Fruit fly (Drosophila melanogaster): ENCODE results near the gene Pgk.

Pgk gene

DNA sequence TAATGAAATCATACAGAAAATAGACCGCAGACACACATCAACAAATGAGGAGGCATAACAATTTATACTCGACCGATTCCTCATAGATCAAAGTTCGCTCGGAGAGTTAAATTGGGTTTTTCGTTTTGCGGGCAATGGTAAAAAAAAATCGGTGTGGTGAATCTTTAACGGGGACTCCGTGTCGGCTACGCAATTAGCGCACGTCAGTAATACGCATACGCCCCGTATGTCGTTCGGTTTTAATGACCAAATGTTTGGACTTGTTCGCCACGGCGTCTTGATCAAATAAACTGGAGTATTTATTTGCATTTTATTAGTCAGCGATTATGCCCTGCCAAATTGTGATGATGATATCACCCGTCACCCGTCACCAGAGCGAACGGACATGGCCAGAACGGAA is 22.1 kb downstream of the Pgk start:
- TF ChIP-seq Optix (GFP tag; IDR thresholded peaks at IDR 0.05) (no peak), CG8924 (tag; optimal IDR thresholded peaks at IDR 0.05) (no peak), PHDP (tag; optimal IDR thresholded peaks at IDR 0.05) (no peak), CG11696 (GFP tag; IDR thresholded peaks at IDR 0.05) (no peak), Spps (tag; optimal IDR thresholded peaks at IDR 0.05) (no peak), CG33557 (GFP tag; optimal IDR thresholded peaks at IDR 0.05) (no peak), CG18476 (GFP tag; optimal IDR thresholded peaks at IDR 0.05) (no peak), CG14050 (GFP tag; IDR thresholded peaks at IDR 0.05) (no peak), nerfin-1 (tag; optimal IDR thresholded peaks at IDR 0.05) (no peak), CG12769 (tag; optimal IDR thresholded peaks at IDR 0.05) (peak; percentile 9), CG7372 (GFP tag; IDR thresholded peaks at IDR 0.05) (peak; percentile 91), CG7556 (GFP tag; optimal IDR thresholded peaks at IDR 0.05) (no peak), prd (optimal IDR thresholded peaks at IDR 0.05) (no peak), prd (GFP tag; IDR thresholded peaks at IDR 0.05) (no peak), z (GFP tag; IDR thresholded peaks at IDR 0.05) (no peak), ems (GFP tag; optimal IDR thresholded peaks at IDR 0.05) (no peak), mirr (GFP tag; optimal IDR thresholded peaks at IDR 0.05) (no peak), lab (GFP tag; optimal IDR thresholded peaks at IDR 0.05) (no peak), CG13894 (tag; optimal IDR thresholded peaks at IDR 0.05) (peak; percentile 1), ac (GFP tag; optimal IDR thresholded peaks at IDR 0.05) (no peak), BEAF-32 (GFP tag; optimal IDR thresholded peaks at IDR 0.05) (no peak), CG1603 (tag; optimal IDR thresholded peaks at IDR 0.05) (no peak), CG18764 (GFP tag; optimal IDR thresholded peaks at IDR 0.05) (no peak), dan (GFP tag; IDR thresholded peaks at IDR 0.05) (no peak), CG3065 (GFP tag; optimal IDR thresholded peaks at IDR 0.05) (no peak), CG5180 (GFP tag; optimal IDR thresholded peaks at IDR 0.05) (no peak), CG31441 (GFP tag; IDR thresholded peaks at IDR 0.05) (no peak), CG3281 (GFP tag; optimal IDR thresholded peaks at IDR 0.05) (no peak), hkb (optimal IDR thresholded peaks at IDR 0.05) (no peak), hkb (GFP tag; IDR thresholded peaks at IDR 0.05) (no peak), Med (GFP tag) (peak; percentile 28)

DNA sequence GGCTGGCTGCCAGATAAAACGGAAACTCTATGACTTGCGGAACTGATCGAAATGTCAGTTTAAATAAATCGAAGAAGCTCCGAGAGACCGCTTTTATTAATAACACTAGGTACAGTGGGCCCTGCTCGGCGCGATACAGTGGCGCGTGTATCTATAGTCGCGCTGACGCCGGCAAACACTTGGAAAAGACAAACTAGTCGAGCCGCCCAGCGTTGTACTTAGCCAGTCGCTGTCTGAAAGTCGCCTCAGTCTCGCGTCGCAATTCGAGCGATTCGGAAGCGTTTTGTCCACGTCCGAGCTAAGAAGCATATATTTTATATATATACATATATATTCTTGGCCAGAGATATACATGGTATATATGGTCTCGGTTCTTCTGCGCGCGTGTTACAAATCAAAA is 23.0 kb downstream of the Pgk start:
- peak; percentile 44; the same call in 1 of the 2 replicates for TF ChIP-seq CG14667 (GFP tag; IDR thresholded peaks at IDR 0.05)
- TF ChIP-seq D19B (GFP tag; optimal IDR thresholded peaks at IDR 0.05) = no peak
- TF ChIP-seq ato (GFP tag; IDR thresholded peaks at IDR 0.05; ENCODE audit: partially characterized antibody) = no peak
- TF ChIP-seq Nf-YA (GFP tag; IDR thresholded peaks at IDR 0.05) = no peak
- no peak for TF ChIP-seq chif (GFP tag; optimal IDR thresholded peaks at IDR 0.05)
- no peak for TF ChIP-seq pros (GFP tag; optimal IDR thresholded peaks at IDR 0.05)
- TF ChIP-seq Atf6 (GFP tag; IDR thresholded peaks at IDR 0.05) = no peak
- TF ChIP-seq tll (GFP tag; optimal IDR thresholded peaks at IDR 0.05) = no peak
- TF ChIP-seq CG4730 (GFP tag; IDR thresholded peaks at IDR 0.05) = peak; percentile 61; the same call in 1 of the 2 replicates
- TF ChIP-seq zen (tag; optimal IDR thresholded peaks at IDR 0.05) = no peak
- 0 out of 2 replicates have a peak, but pooled peaks have one; percentile 24 for TF ChIP-seq Adf1 (GFP tag; IDR thresholded peaks at IDR 0.05)
- TF ChIP-seq HLH3B (GFP tag; IDR thresholded peaks at IDR 0.05) = no peak
- TF ChIP-seq CG5180 (GFP tag; optimal IDR thresholded peaks at IDR 0.05) = no peak
- TF ChIP-seq Dref (GFP tag; IDR thresholded peaks at IDR 0.05) = 0 out of 2 replicates have a peak, but pooled peaks have one; percentile 32
- TF ChIP-seq CG4360 (GFP tag; IDR thresholded peaks at IDR 0.05) = no peak
- TF ChIP-seq toy (GFP tag; IDR thresholded peaks at IDR 0.05) = no peak
- TF ChIP-seq CG15269 (tag; optimal IDR thresholded peaks at IDR 0.05) = peak; percentile 60
- TF ChIP-seq onecut (GFP tag; IDR thresholded peaks at IDR 0.05) = peak; percentile 6; the same call in 1 of the 2 replicates
- no peak for TF ChIP-seq NC2β (GFP tag; optimal IDR thresholded peaks at IDR 0.05)
- TF ChIP-seq CG4424 (GFP tag; optimal IDR thresholded peaks at IDR 0.05) = peak; percentile 24
- TF ChIP-seq B-H2 (GFP tag; optimal IDR thresholded peaks at IDR 0.05) = peak; percentile 45
- TF ChIP-seq CG11093 (GFP tag; IDR thresholded peaks at IDR 0.05) = no peak
- TF ChIP-seq CG17912 (GFP tag; optimal IDR thresholded peaks at IDR 0.05) = no peak
